Fruit fly (Drosophila melanogaster) whole organism, embryonic: ENCODE data around the gene CG34256.

Experiments
- Abd-B ChIP-seq: fragments of 200-800 bp; sonication (Bioruptor generic); optimal IDR thresholded peaks from 2 replicates; lab custom pipeline; 2018; ENCODE audit warnings: missing biosample characterization, mild to moderate bottlenecking, missing genetic modification characterization, moderate library complexity
- CG11456 ChIP-seq: fragments of 200-800 bp; sonication (Bioruptor generic); IDR thresholded peaks from 3 replicates; pipeline ENCODE4 v1.3.6; 2022; ENCODE audit warnings: missing biosample characterization, missing genetic modification characterization
- CG12219 ChIP-seq: fragments of 200-800 bp; sonication (Bioruptor generic); optimal IDR thresholded peaks from 3 replicates; lab custom pipeline; 2018; ENCODE audit warnings: missing biosample characterization, mild to moderate bottlenecking, missing genetic modification characterization
- CG13287 ChIP-seq: fragments of 200-800 bp; sonication (Bioruptor generic); IDR thresholded peaks from 2 replicates; pipeline ENCODE4 v1.3.6; 2022; ENCODE audit warnings: missing biosample characterization, missing genetic modification characterization; ENCODE audit not compliant: partially characterized antibody
- CG14965 ChIP-seq: fragments of 200-800 bp; sonication (Bioruptor generic); optimal IDR thresholded peaks from 2 replicates; lab custom pipeline; 2016; ENCODE audit warnings: missing biosample characterization, missing genetic modification characterization, borderline replicate concordance
- CG1603 ChIP-seq: fragments of 200-800 bp; sonication (Bioruptor generic); optimal IDR thresholded peaks from 2 replicates; lab custom pipeline; 2019; ENCODE audit warnings: missing biosample characterization, mild to moderate bottlenecking, missing genetic modification characterization, moderate library complexity
- CG1647 ChIP-seq: fragments of 200-800 bp; sonication (Bioruptor generic); optimal IDR thresholded peaks from 3 replicates; lab custom pipeline; 2016; ENCODE audit warnings: missing biosample characterization, missing genetic modification characterization
- CG16815 ChIP-seq: fragments of 200-800 bp; sonication (Bioruptor generic); optimal IDR thresholded peaks from 3 replicates; lab custom pipeline; 2017; ENCODE audit warnings: missing biosample characterization, mild to moderate bottlenecking, missing genetic modification characterization
- CG16863 ChIP-seq: fragments of 200-800 bp; sonication (Bioruptor generic); optimal IDR thresholded peaks from 3 replicates; lab custom pipeline; 2016; ENCODE audit warnings: missing biosample characterization, missing genetic modification characterization
- CG17328 ChIP-seq: fragments of 200-800 bp; sonication (Bioruptor generic); IDR thresholded peaks from 2 replicates; pipeline ENCODE4 v1.3.6; 2022; ENCODE audit warnings: missing biosample characterization, missing genetic modification characterization
- CG30431 ChIP-seq: fragments of 200-800 bp; sonication (Bioruptor generic); optimal IDR thresholded peaks from 2 replicates; lab custom pipeline; 2017; ENCODE audit warnings: missing biosample characterization, missing genetic modification characterization
- CG34224 ChIP-seq: fragments of 200-800 bp; sonication (Bioruptor generic); IDR thresholded peaks from 3 replicates; pipeline ENCODE4 v1.3.6; 2022; ENCODE audit warnings: missing biosample characterization, missing genetic modification characterization; ENCODE audit not compliant: partially characterized antibody
- CG3838 ChIP-seq: fragments of 200-800 bp; sonication (Bioruptor generic); optimal IDR thresholded peaks from 3 replicates; lab custom pipeline; 2016; ENCODE audit warnings: missing biosample characterization, missing genetic modification characterization
- CG43689 ChIP-seq: fragments of 200-800 bp; sonication (Bioruptor generic); IDR thresholded peaks from 2 replicates; pipeline ENCODE4 v1.3.6; 2022; ENCODE audit warnings: missing biosample characterization, missing genetic modification characterization
- CG4707 ChIP-seq: fragments of 200-800 bp; sonication (Bioruptor generic); optimal IDR thresholded peaks from 2 replicates; lab custom pipeline; 2018; ENCODE audit warnings: missing biosample characterization, mild to moderate bottlenecking, missing genetic modification characterization, moderate library complexity
- CG8089 ChIP-seq: fragments of 200-800 bp; sonication (Bioruptor generic); optimal IDR thresholded peaks from 3 replicates; lab custom pipeline; 2016; ENCODE audit warnings: missing biosample characterization, missing genetic modification characterization
- CG8388 ChIP-seq: fragments of 200-800 bp; sonication (Bioruptor generic); optimal IDR thresholded peaks from 2 replicates; lab custom pipeline; 2019; ENCODE audit warnings: missing biosample characterization, mild to moderate bottlenecking, missing genetic modification characterization, moderate library complexity
- CG9437 ChIP-seq: fragments of 200-800 bp; sonication (Bioruptor generic); optimal IDR thresholded peaks from 2 replicates; lab custom pipeline; 2018; ENCODE audit warnings: missing biosample characterization, mild to moderate bottlenecking, missing genetic modification characterization
- CG9609 ChIP-seq: fragments of 200-800 bp; sonication (Bioruptor generic); optimal IDR thresholded peaks from 3 replicates; lab custom pipeline; 2016; ENCODE audit warnings: missing biosample characterization, missing genetic modification characterization
- CrebB ChIP-seq: fragments of 200-800 bp; sonication (Bioruptor generic); optimal IDR thresholded peaks from 3 replicates; lab custom pipeline; 2018; ENCODE audit warnings: missing biosample characterization, mild to moderate bottlenecking, missing genetic modification characterization
- ERR ChIP-seq: fragments of 200-800 bp; sonication (Bioruptor generic); optimal IDR thresholded peaks from 2 replicates; lab custom pipeline; 2016; ENCODE audit warnings: missing biosample characterization, missing genetic modification characterization
- Ets65A ChIP-seq: fragments of 200-800 bp; sonication (Bioruptor generic); peaks from one replicate; lab custom pipeline; 2016; ENCODE audit warnings: missing biosample characterization, missing genetic modification characterization
- Fer3 ChIP-seq: fragments of 200-800 bp; sonication (Bioruptor generic); optimal IDR thresholded peaks from 2 replicates; lab custom pipeline; 2018; ENCODE audit warnings: missing biosample characterization, mild to moderate bottlenecking, missing genetic modification characterization, moderate library complexity
- H15 ChIP-seq: fragments of 200-800 bp; sonication (Bioruptor generic); IDR thresholded peaks from 3 replicates; pipeline ENCODE4 v1.3.6; 2022; ENCODE audit warnings: missing biosample characterization, missing genetic modification characterization
- Hr78 ChIP-seq, 2 experiments: fragments of 200-800 bp in 1 of 2; fragments of >200 bp in 1 of 2; sonication (Bioruptor generic) in 1 of 2; optimal IDR thresholded peaks; 2 replicates each; lab custom pipeline; 2017 to 2019; ENCODE audit warnings: missing biosample characterization in 2 of 2, missing genetic modification characterization in 2 of 2, mild to moderate bottlenecking in 1 of 2, moderate library complexity in 1 of 2
- Hsf ChIP-seq: fragments of 200-800 bp; sonication (Bioruptor generic); optimal IDR thresholded peaks from 3 replicates; lab custom pipeline; 2016; ENCODE audit warnings: missing biosample characterization, missing genetic modification characterization
- Jarid2 ChIP-seq: fragments of 200-800 bp; sonication (Bioruptor generic); optimal IDR thresholded peaks from 3 replicates; lab custom pipeline; 2017; ENCODE audit warnings: mild to moderate bottlenecking, missing biosample characterization, missing genetic modification reagents, missing genetic modification characterization
- Nf-YA ChIP-seq: fragments of 200-800 bp; sonication (Bioruptor generic); IDR thresholded peaks from 2 replicates; pipeline ENCODE4 v1.3.6; 2022; ENCODE audit warnings: missing biosample characterization, missing genetic modification characterization
- Oli ChIP-seq: fragments of 200-800 bp; sonication (Bioruptor generic); optimal IDR thresholded peaks from 2 replicates; lab custom pipeline; 2018; ENCODE audit warnings: missing biosample characterization, mild to moderate bottlenecking, missing genetic modification characterization, moderate library complexity
- Ravus ChIP-seq: fragments of 200-800 bp; sonication (Bioruptor generic); IDR thresholded peaks from 2 replicates; pipeline ENCODE4 v1.3.6; 2022; ENCODE audit warnings: missing biosample characterization, missing genetic modification characterization
- Sin3A ChIP-seq: fragments of >200 bp; optimal IDR thresholded peaks from 2 replicates; lab custom pipeline; 2018
- Sox100B ChIP-seq: fragments of 200-800 bp; sonication (Bioruptor generic); optimal IDR thresholded peaks from 3 replicates; lab custom pipeline; 2018; ENCODE audit warnings: missing biosample characterization, mild to moderate bottlenecking, missing genetic modification characterization
- Usf ChIP-seq: fragments of 200-800 bp; sonication (Bioruptor generic); optimal IDR thresholded peaks from 2 replicates; lab custom pipeline; 2017; ENCODE audit warnings: missing genotype, missing biosample characterization, missing genetic modification characterization
- Vsx1 ChIP-seq: fragments of 200-800 bp; sonication (Bioruptor generic); optimal IDR thresholded peaks from 2 replicates; lab custom pipeline; 2017; ENCODE audit warnings: missing biosample characterization, mild to moderate bottlenecking, missing genetic modification characterization, missing genetic modification reagents
- ato ChIP-seq: fragments of 200-800 bp; sonication (Bioruptor generic); IDR thresholded peaks from 2 replicates; pipeline ENCODE4 v1.3.6; 2022; ENCODE audit warnings: missing biosample characterization, missing genetic modification characterization; ENCODE audit not compliant: partially characterized antibody
- chm ChIP-seq: fragments of 200-800 bp; sonication (Bioruptor generic); IDR thresholded peaks from 2 replicates; pipeline ENCODE4 v1.3.6; 2022; ENCODE audit warnings: missing biosample characterization, missing genetic modification characterization
- croc ChIP-seq: fragments of 200-800 bp; sonication (Bioruptor generic); conservative IDR thresholded peaks from 3 replicates; pipeline ENCODE4 v1.3.6; 2022; ENCODE audit warnings: missing biosample characterization, missing genetic modification characterization
- ems ChIP-seq: fragments of 200-800 bp; sonication (Bioruptor generic); optimal IDR thresholded peaks from 3 replicates; lab custom pipeline; 2016; ENCODE audit warnings: missing biosample characterization, missing genetic modification characterization
- her ChIP-seq: fragments of 200-800 bp; sonication (Bioruptor generic); optimal IDR thresholded peaks from 2 replicates; lab custom pipeline; 2016; ENCODE audit warnings: missing biosample characterization, missing genetic modification characterization
- inv ChIP-seq: fragments of 200-800 bp; sonication (Bioruptor generic); IDR thresholded peaks from 2 replicates; pipeline ENCODE4 v1.3.6; 2022; ENCODE audit warnings: missing biosample characterization, missing genetic modification characterization; ENCODE audit not compliant: partially characterized antibody
- otp ChIP-seq: fragments of 200-800 bp; sonication (Bioruptor generic); IDR thresholded peaks from 3 replicates; pipeline ENCODE4, ENCODE4 v1.3.6; 2022; ENCODE audit warnings: missing biosample characterization, missing genetic modification characterization
- pum ChIP-seq: fragments of 200-800 bp; sonication (Bioruptor generic); optimal IDR thresholded peaks from 2 replicates; lab custom pipeline; 2016; ENCODE audit warnings: missing biosample characterization, missing genetic modification characterization
- scrt ChIP-seq: fragments of 200-800 bp; sonication (Bioruptor generic); optimal IDR thresholded peaks from 2 replicates; lab custom pipeline; 2018; ENCODE audit warnings: missing biosample characterization, mild to moderate bottlenecking, missing genetic modification characterization, moderate library complexity
- sd ChIP-seq: fragments of 200-800 bp; sonication (Bioruptor generic); optimal IDR thresholded peaks from 3 replicates; lab custom pipeline; 2018; ENCODE audit warnings: missing biosample characterization, mild to moderate bottlenecking, missing genetic modification characterization, moderate library complexity
- sens ChIP-seq: fragments of 200-800 bp; sonication (Bioruptor generic); peaks from one replicate; lab custom pipeline; 2016; ENCODE audit warnings: missing biosample characterization, missing genetic modification characterization
- sisA ChIP-seq: fragments of 200-800 bp; sonication (Bioruptor generic); IDR thresholded peaks from 2 replicates; pipeline ENCODE4 v1.3.6; 2022; ENCODE audit warnings: missing biosample characterization, missing genetic modification characterization
- so ChIP-seq: fragments of 200-800 bp; sonication (Bioruptor generic); IDR thresholded peaks from 3 replicates; pipeline ENCODE4 v1.3.6; 2022; ENCODE audit warnings: missing biosample characterization, missing genetic modification characterization
- sug ChIP-seq: fragments of 200-800 bp; optimal IDR thresholded peaks from 2 replicates; lab custom pipeline; 2019; ENCODE audit warnings: missing biosample characterization, mild to moderate bottlenecking, missing genetic modification characterization, moderate library complexity
- unc-4 ChIP-seq: fragments of 200-800 bp; sonication (Bioruptor generic); IDR thresholded peaks from 2 replicates; pipeline ENCODE4 v1.3.6; 2022; ENCODE audit warnings: missing biosample characterization, missing genetic modification characterization; ENCODE audit not compliant: partially characterized antibody
- usp ChIP-seq: fragments of >200 bp; optimal IDR thresholded peaks from 2 replicates; lab custom pipeline; 2017; ENCODE audit warnings: missing biosample characterization, missing genetic modification characterization

CG34256 gene

DNA sequence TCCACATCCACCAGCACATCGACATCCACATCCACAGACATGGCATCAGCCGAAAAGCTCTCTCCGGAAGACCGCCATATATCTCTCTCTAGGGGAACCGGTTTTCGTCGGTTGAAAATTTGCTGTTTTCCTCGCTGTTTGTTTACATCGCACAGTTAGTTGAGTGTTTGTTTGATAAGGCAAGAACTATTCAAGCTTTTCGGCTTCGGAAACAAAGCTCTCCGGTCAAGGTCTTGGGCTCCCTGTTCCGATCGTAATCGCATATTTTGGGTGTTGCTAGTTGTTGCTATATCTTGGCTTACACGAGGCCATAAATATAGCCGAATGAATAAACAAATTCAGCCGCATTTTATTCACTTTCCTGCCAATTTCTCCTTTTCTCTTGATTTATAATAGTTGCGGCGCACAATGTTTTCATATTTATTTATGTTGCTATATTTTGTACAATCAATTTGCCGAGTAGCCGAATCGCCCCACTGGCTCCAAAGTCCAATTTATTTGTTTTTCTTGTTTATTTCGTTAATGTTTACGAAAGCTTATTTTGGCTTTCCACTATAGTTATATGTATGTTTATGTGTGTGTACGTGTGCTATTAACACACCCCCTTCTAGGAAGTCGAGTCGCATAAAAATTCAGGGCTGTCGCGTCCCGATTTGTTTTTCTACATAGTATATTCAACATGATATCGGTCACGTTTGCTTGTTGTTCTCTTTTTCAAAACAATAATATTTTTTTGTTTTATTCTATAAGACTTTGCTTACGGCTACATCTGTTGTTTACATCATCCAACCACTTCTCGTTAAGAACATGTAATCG is 7.4 kb upstream of the CG34256 start (continued):
- TF ChIP-seq H15: no peak
- TF ChIP-seq inv (GFP tag; lab: Robert Waterston, UW): no peak
- TF ChIP-seq usp (GFP tag; lab: Kevin White, UChicago): no peak
- no peak; the same call in 2 of the 3 replicates for TF ChIP-seq CG34224 (GFP tag; lab: Robert Waterston, UW)
- TF ChIP-seq Jarid2 (GFP tag; lab: Kevin White, UChicago): no peak
- no peak for TF ChIP-seq unc-4 (GFP tag; lab: Robert Waterston, UW)
- no peak for TF ChIP-seq so
- no peak for TF ChIP-seq CG4707
- peak; percentile 45 for TF ChIP-seq sug (tag; lab: Kevin White, UChicago)
- peak; percentile 9 for TF ChIP-seq CrebB (tag; lab: Kevin White, UChicago)
- no peak for TF ChIP-seq CG30431 (GFP tag; lab: Kevin White, UChicago)
- no peak for TF ChIP-seq ato (GFP tag; lab: Robert Waterston, UW)
- no peak for TF ChIP-seq Oli (tag; lab: Kevin White, UChicago)
- TF ChIP-seq ems: no peak
- TF ChIP-seq sd (tag; lab: Kevin White, UChicago): peak; percentile 98
- peak; percentile 43 for TF ChIP-seq sens (GFP tag; lab: Kevin White, UChicago)
- no peak for TF ChIP-seq Abd-B (GFP tag; lab: Kevin White, UChicago)
- no peak for TF ChIP-seq CG9609 (GFP tag; lab: Kevin White, UChicago)
- no peak for TF ChIP-seq CG14965 (GFP tag; lab: Kevin White, UChicago)
- TF ChIP-seq otp: no peak
- no peak for TF ChIP-seq Sin3A (lab: Kevin White, UChicago)
- no peak for TF ChIP-seq CG8089 (GFP tag; lab: Kevin White, UChicago)
- no peak; the same call in 1 of the 2 replicates for TF ChIP-seq CG13287
- TF ChIP-seq Vsx1 (GFP tag; lab: Kevin White, UChicago): peak; percentile 51
- no peak for TF ChIP-seq CG3838 (GFP tag; lab: Kevin White, UChicago)
- TF ChIP-seq CG8388: no peak
- no peak for TF ChIP-seq Ravus (GFP tag; lab: Robert Waterston, UW)
- TF ChIP-seq her (GFP tag; lab: Kevin White, UChicago): no peak
- TF ChIP-seq Usf (GFP tag; lab: Kevin White, UChicago): no peak
- TF ChIP-seq CG1603 (tag; lab: Kevin White, UChicago): no peak
- TF ChIP-seq CG16863: no peak
- peak in 1 of 2 experiments; percentile 68 for TF ChIP-seq Hr78 (GFP tag; optimal IDR thresholded peaks at IDR 0.05; lab: Kevin White, UChicago)
- no peak for TF ChIP-seq Nf-YA (GFP tag; lab: Robert Waterston, UW)
- TF ChIP-seq CG1647 (GFP tag; lab: Kevin White, UChicago): no peak
- peak; percentile 60 for TF ChIP-seq Sox100B
- TF ChIP-seq CG43689 (GFP tag; lab: Robert Waterston, UW): no peak
- peak; percentile 15 for TF ChIP-seq Fer3
- TF ChIP-seq CG9437: no peak
- TF ChIP-seq CG16815 (GFP tag; lab: Kevin White, UChicago): no peak
- TF ChIP-seq Hsf: no peak
- no peak for TF ChIP-seq chm (GFP tag; lab: Robert Waterston, UW)
- TF ChIP-seq Ets65A: no peak
- no peak for TF ChIP-seq pum (GFP tag; lab: Kevin White, UChicago)
- peak; percentile 14 for TF ChIP-seq CG12219 (GFP tag; lab: Kevin White, UChicago)
- TF ChIP-seq CG11456 (GFP tag; lab: Robert Waterston, UW): no peak
- no peak for TF ChIP-seq ERR (GFP tag; lab: Kevin White, UChicago)
- no peak for TF ChIP-seq CG17328 (GFP tag; lab: Robert Waterston, UW)
- no peak for TF ChIP-seq croc (GFP tag; lab: Robert Waterston, UW)
- TF ChIP-seq sisA (GFP tag; lab: Robert Waterston, UW): no peak
- TF ChIP-seq scrt (GFP tag; lab: Kevin White, UChicago): peak; percentile 27
